Worm (Caenorhabditis elegans) whole organism, L2 larva: ENCODE data around the gene fmo-2.

ENCODE experiments used
- ZK546.5 ChIP-seq: sonication (generic microtip); optimal IDR thresholded peaks from 2 replicates; lab custom pipeline; 2017; ENCODE audit warnings: missing biosample characterization, missing genetic modification characterization
- alr-1 ChIP-seq: fragments of 150-350 bp; optimal IDR thresholded peaks from 2 replicates; lab custom pipeline; 2014; ENCODE audit warnings: missing biosample characterization, missing genetic modification characterization
- nhr-237 ChIP-seq: fragments of 150-350 bp; optimal IDR thresholded peaks from 2 replicates; lab custom pipeline; 2014; ENCODE audit warnings: missing biosample characterization, missing genetic modification characterization
- unc-39 ChIP-seq: fragments of 150-350 bp; optimal IDR thresholded peaks from 2 replicates; lab custom pipeline; 2014; ENCODE audit warnings: missing biosample characterization, missing genetic modification characterization
- unc-62 ChIP-seq: fragments of 150-350 bp; optimal IDR thresholded peaks from 2 replicates; lab custom pipeline; 2014; ENCODE audit warnings: missing biosample characterization, missing genetic modification reagents, missing genetic modification characterization
- ztf-11 ChIP-seq: sonication (generic microtip); optimal IDR thresholded peaks from 2 replicates; lab custom pipeline; 2017; ENCODE audit warnings: missing biosample characterization, missing genetic modification characterization

ce11 chrIV:10714594-10714993 is 32.3 kb downstream of the fmo-2 start:
- TF ChIP-seq alr-1 (tag; lab: Kevin White, UChicago) (no peak), nhr-237 (tag; lab: Kevin White, UChicago) (no peak), unc-39 (no peak), ztf-11 (tag; lab: Kevin White, UChicago) (no peak), unc-62 (GFP tag; lab: Kevin White, UChicago) (no peak), ZK546.5 (tag; lab: Kevin White, UChicago) (no peak)
